Worm (Caenorhabditis elegans): ENCODE data around the gene D2062.13.
"Not testable (repeated sequence)": the region's sequence is repeated elsewhere in the genome, so short reads cannot be mapped to it uniquely, and the experiment has no call there.

Gene D2062.13

ce11 chrII:2583044-2583443 is 29.3 kb upstream of the D2062.13 start, which contains the start of gene sri-74:
TSS of gene sri-74 (minus strand) at chrII:2583144.
- TF ChIP-seq hsf-1 (GFP tag; IDR thresholded peaks at IDR 0.05) = no peak
- TF ChIP-seq madf-6 (GFP tag; IDR thresholded peaks at IDR 0.05) = no peak
- TF ChIP-seq ceh-58 (GFP tag; IDR thresholded peaks at IDR 0.05) = no peak
- TF ChIP-seq T26A5.8 (tag; optimal IDR thresholded peaks at IDR 0.05) = no peak
- TF ChIP-seq madf-10 (tag; optimal IDR thresholded peaks at IDR 0.05) = no peak
- TF ChIP-seq lsl-1 (GFP tag; optimal IDR thresholded peaks at IDR 0.05) = no peak
- no peak for TF ChIP-seq nhr-80 (tag; optimal IDR thresholded peaks at IDR 0.05)
- no peak for TF ChIP-seq lin-54 (GFP tag; optimal IDR thresholded peaks at IDR 0.05)
- TF ChIP-seq rcor-1 (GFP tag; IDR thresholded peaks at IDR 0.05) = no peak
- no peak for TF ChIP-seq tlf-1 (GFP tag; optimal IDR thresholded peaks at IDR 0.05)

DNA sequence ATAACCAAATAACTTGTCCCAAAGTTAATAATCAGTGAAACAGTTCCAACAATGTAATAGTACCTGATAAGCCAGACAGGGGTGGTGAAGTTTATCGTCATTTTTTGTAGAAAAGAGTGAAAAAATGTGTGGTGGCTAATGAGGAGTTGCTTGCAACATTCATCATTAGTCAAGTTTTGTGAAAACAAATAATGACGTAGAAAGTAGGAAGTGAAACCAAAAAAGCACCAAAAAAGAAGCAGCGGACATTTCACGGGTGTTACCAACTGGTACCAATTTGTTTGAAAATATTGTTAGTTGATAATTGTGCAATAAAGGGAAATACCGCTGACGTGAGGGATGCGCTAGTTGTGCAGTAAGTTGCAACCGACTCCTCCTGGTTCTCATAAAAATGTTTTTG is 26.9 kb upstream of the D2062.13 start, which contains the start of gene sri-36:
TSS of gene sri-36 (minus strand) at position 101 of the 400 bp plus-strand sequence.
- TF ChIP-seq pha-4 (tag; optimal IDR thresholded peaks at IDR 0.05) (no peak), F37B4.10 (GFP tag; IDR thresholded peaks at IDR 0.05) (no peak), lin-26 (GFP tag; IDR thresholded peaks at IDR 0.05) (no peak), chd-7 (tag; optimal IDR thresholded peaks at IDR 0.05) (no peak), T26A5.8 (tag; optimal IDR thresholded peaks at IDR 0.05) (no peak), aptf-2 (GFP tag; conservative IDR thresholded peaks at IDR 0.05) (no peak), Y95B8A.8 (GFP tag; IDR thresholded peaks at IDR 0.05) (no peak), hmg-20 (GFP tag; IDR thresholded peaks at IDR 0.05) (no peak), C06A6.2 (GFP tag; conservative IDR thresholded peaks at IDR 0.05) (no peak), die-1 (tag; optimal IDR thresholded peaks at IDR 0.05) (no peak), K11D2.4 (GFP tag; IDR thresholded peaks at IDR 0.05) (no peak), aptf-3 (GFP tag; IDR thresholded peaks at IDR 0.05) (no peak), tlf-1 (GFP tag; optimal IDR thresholded peaks at IDR 0.05) (no peak), B0035.1 (tag; optimal IDR thresholded peaks at IDR 0.05) (no peak), nhr-179 (tag; optimal IDR thresholded peaks at IDR 0.05) (no peak), lsl-1 (GFP tag; optimal IDR thresholded peaks at IDR 0.05) (no peak), nhr-120 (GFP tag; IDR thresholded peaks at IDR 0.05) (no peak), lin-35 (GFP tag; optimal IDR thresholded peaks at IDR 0.05) (no peak)

ce11 chrII:2586861-2587554 is 25.4 kb upstream of the D2062.13 start, which contains the start of the genes F33H12.7 and sri-39:
TSS of gene F33H12.7 (minus strand) at chrII:2586911.
TSS of gene sri-39 (plus strand) at chrII:2587504.
- TF ChIP-seq K12H6.12 (tag; optimal IDR thresholded peaks at IDR 0.05) = no peak
- peak; percentile 62 for TF ChIP-seq nhr-80 (tag; optimal IDR thresholded peaks at IDR 0.05)
- peak; percentile 94 for TF ChIP-seq atf-7 (tag; optimal IDR thresholded peaks at IDR 0.05)
- TF ChIP-seq cebp-1 (GFP tag; IDR thresholded peaks at IDR 0.05) = peak; percentile 38; the same call in 1 of the 2 replicates
- TF ChIP-seq cebp-1 (tag; optimal IDR thresholded peaks at IDR 0.05) = peak; percentile 83

DNA sequence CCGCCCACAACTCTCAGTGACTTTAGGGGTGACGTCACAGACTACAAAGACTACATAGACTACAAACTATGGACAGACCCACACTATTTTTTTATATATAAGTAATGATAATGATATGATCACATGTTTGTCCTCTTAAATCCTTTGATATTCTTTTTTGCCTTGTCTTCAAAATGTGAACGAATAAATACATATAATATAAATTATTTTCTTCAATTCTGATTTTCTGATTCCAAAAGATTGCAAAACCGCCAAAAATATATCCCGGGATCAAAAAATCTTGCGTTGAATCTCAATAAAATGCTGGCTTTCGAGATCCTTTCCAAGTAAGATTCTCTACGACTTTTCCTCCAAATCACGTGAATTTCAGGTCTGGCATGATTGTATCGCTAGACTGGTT is 12.2 kb upstream of the D2062.13 start, which contains the start of gene F33H12.1:
TSS of gene F33H12.1 (plus strand) at position 301 of the 400 bp plus-strand sequence.
- TF ChIP-seq repo-1 (tag; optimal IDR thresholded peaks at IDR 0.05); sea-2 (GFP tag; IDR thresholded peaks at IDR 0.05); gei-17 (GFP tag; optimal IDR thresholded peaks at IDR 0.05): not testable (repeated sequence)

DNA sequence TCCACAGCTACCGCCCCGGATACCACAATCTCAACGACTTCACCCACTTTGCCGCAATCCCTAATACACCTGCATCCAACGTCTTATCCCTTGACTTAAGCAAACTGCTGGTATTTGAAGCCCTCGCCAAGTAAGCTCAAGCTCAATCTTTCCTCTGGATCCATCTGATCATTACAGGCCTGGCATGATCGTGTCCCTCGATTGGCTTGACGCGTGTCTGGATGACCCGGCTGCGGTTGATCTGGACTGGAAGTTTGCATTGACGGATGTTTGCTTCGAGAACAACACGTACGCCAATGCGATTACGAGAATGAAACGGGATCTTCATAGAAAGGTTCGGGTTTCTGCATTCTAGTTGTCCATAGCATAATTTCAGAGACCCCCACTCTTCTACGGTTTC is 11.4 kb upstream of the D2062.13 start:
- no peak for TF ChIP-seq rec-8 (tag; optimal IDR thresholded peaks at IDR 0.05)
- TF ChIP-seq T26A5.8 (tag; optimal IDR thresholded peaks at IDR 0.05) = no peak
- no peak for TF ChIP-seq ceh-91 (GFP tag; IDR thresholded peaks at IDR 0.05)
- TF ChIP-seq zfh-2 (GFP tag; conservative IDR thresholded peaks at IDR 0.05) = no peak
- TF ChIP-seq hmg-20 (GFP tag; IDR thresholded peaks at IDR 0.05) = no peak
- no peak for TF ChIP-seq ceh-58 (GFP tag; IDR thresholded peaks at IDR 0.05)
- no peak for TF ChIP-seq ccch-3 (GFP tag; optimal IDR thresholded peaks at IDR 0.05)
- TF ChIP-seq dpl-1 (GFP tag; optimal IDR thresholded peaks at IDR 0.05) = no peak
- no peak for TF ChIP-seq cebp-2 (GFP tag; IDR thresholded peaks at IDR 0.05)
- no peak for TF ChIP-seq sea-2 (GFP tag; IDR thresholded peaks at IDR 0.05)
- TF ChIP-seq ztf-3 (GFP tag; optimal IDR thresholded peaks at IDR 0.05) = no peak
- TF ChIP-seq mxl-1 (tag; optimal IDR thresholded peaks at IDR 0.05) = no peak

Data from whole organism, young adult.